Fruit fly (Drosophila melanogaster): ENCODE measurements around the gene CG1368.

Gene CG1368

dm6 chrX:14201178-14201577 lies 26.6 kb downstream of the CG1368 start, which contains the start of gene Prp16:
Prp16 (plus strand) TSS chrX:14201362.
- no peak for TF ChIP-seq CG3032 (tag; optimal IDR thresholded peaks at IDR 0.05)

dm6 chrX:14208426-14209208 lies 34.1 kb downstream of the CG1368 start:
- TF ChIP-seq fd85E (GFP tag; optimal IDR thresholded peaks at IDR 0.05) (peak; percentile 56), CG8319 (GFP tag; optimal IDR thresholded peaks at IDR 0.05) (peak; percentile 38), CG6276 (GFP tag; optimal IDR thresholded peaks at IDR 0.05) (peak; percentile 85), CG3919 (GFP tag; optimal IDR thresholded peaks at IDR 0.05) (peak; percentile 77), CG11902 (GFP tag; optimal IDR thresholded peaks at IDR 0.05) (peak; percentile 30), CG16779 (tag; optimal IDR thresholded peaks at IDR 0.05) (peak; percentile 71), Lpt (GFP tag; optimal IDR thresholded peaks at IDR 0.05) (peak; percentile 40), spab (GFP tag; optimal IDR thresholded peaks at IDR 0.05) (peak; percentile 62), svp (GFP tag) (peak; percentile 87), CG6854 (GFP tag; optimal IDR thresholded peaks at IDR 0.05) (peak; percentile 62), salr (GFP tag; optimal IDR thresholded peaks at IDR 0.05) (peak; percentile 25 to 63), CG6163 (GFP tag; IDR thresholded peaks at IDR 0.05) (peak; percentile 85), Smox (GFP tag; optimal IDR thresholded peaks at IDR 0.05) (peak; percentile 71), Sox14 (GFP tag; optimal IDR thresholded peaks at IDR 0.05) (peak; percentile 59), topi (GFP tag; optimal IDR thresholded peaks at IDR 0.05) (peak; percentile 79), cyc (GFP tag; optimal IDR thresholded peaks at IDR 0.05) (peak; percentile 65), CG11294 (GFP tag; IDR thresholded peaks at IDR 0.05) (peak; percentile 18; the same call in 1 of the 2 replicates), Eip75B (GFP tag; optimal IDR thresholded peaks at IDR 0.05) (peak; percentile 85), CG34406 (GFP tag; optimal IDR thresholded peaks at IDR 0.05) (peak; percentile 73), dsx (GFP tag; optimal IDR thresholded peaks at IDR 0.05; ENCODE audit: poor library complexity, severe bottlenecking) (peak; percentile 61), CG10669 (GFP tag; optimal IDR thresholded peaks at IDR 0.05) (peak; percentile 71), CG32006 (GFP tag; optimal IDR thresholded peaks at IDR 0.05) (peak; percentile 71), CG6792 (GFP tag; optimal IDR thresholded peaks at IDR 0.05) (peak; percentile 64), Ets21C (GFP tag; optimal IDR thresholded peaks at IDR 0.05) (no peak), fd59A (GFP tag; optimal IDR thresholded peaks at IDR 0.05) (peak; percentile 56), Eip93F (GFP tag; optimal IDR thresholded peaks at IDR 0.05) (no peak), CG4318 (GFP tag; optimal IDR thresholded peaks at IDR 0.05) (no peak), OdsH (GFP tag; optimal IDR thresholded peaks at IDR 0.05) (peak; percentile 71), CG3032 (tag; optimal IDR thresholded peaks at IDR 0.05) (peak; percentile 75), CG15336 (GFP tag; IDR thresholded peaks at IDR 0.05) (peak; percentile 83), fkh (GFP tag; optimal IDR thresholded peaks at IDR 0.05) (no peak), CG1621 (tag; optimal IDR thresholded peaks at IDR 0.05) (peak; percentile 59), Gug (GFP tag; IDR thresholded peaks at IDR 0.05) (no peak; the same call in 1 of the 2 replicates), pdm3 (GFP tag; optimal IDR thresholded peaks at IDR 0.05) (peak; percentile 66), achi (GFP tag; optimal IDR thresholded peaks at IDR 0.05) (peak; percentile 64), Sox102F (GFP tag; optimal IDR thresholded peaks at IDR 0.05) (peak; percentile 57), CG7368 (GFP tag; optimal IDR thresholded peaks at IDR 0.05) (peak; percentile 54), Hr38 (GFP tag; optimal IDR thresholded peaks at IDR 0.05) (no peak), Ets96B (tag; optimal IDR thresholded peaks at IDR 0.05) (peak; percentile 68), Hr4 (GFP tag; optimal IDR thresholded peaks at IDR 0.05) (peak; percentile 73), vri (GFP tag; optimal IDR thresholded peaks at IDR 0.05) (no peak), ss (GFP tag; optimal IDR thresholded peaks at IDR 0.05) (peak; percentile 62 to 72), CG9139 (GFP tag; optimal IDR thresholded peaks at IDR 0.05) (peak; percentile 72), lz (GFP tag; optimal IDR thresholded peaks at IDR 0.05) (peak; percentile 69), eg (GFP tag; IDR thresholded peaks at IDR 0.05) (peak; percentile 84), Hr39 (GFP tag; optimal IDR thresholded peaks at IDR 0.05) (peak; percentile 46), CG31627 (GFP tag; optimal IDR thresholded peaks at IDR 0.05) (peak; percentile 54), net (GFP tag; optimal IDR thresholded peaks at IDR 0.05) (peak; percentile 79)
